Worm (Caenorhabditis elegans) whole organism, mixed stage, embryonic: ENCODE data around the gene rpb-6.

Source experiments
- blmp-1 ChIP-seq: fragments of 150-350 bp; optimal IDR thresholded peaks from 2 replicates; lab custom pipeline; 2014; ENCODE audit warnings: missing biosample characterization, missing genetic modification characterization
- cnd-1 ChIP-seq: fragments of 200-800 bp; sonication (Bioruptor generic); optimal IDR thresholded peaks from 2 replicates; lab custom pipeline; 2018; ENCODE audit warnings: mild to moderate bottlenecking, missing genetic modification characterization, missing compliant biosample characterization
- lsy-2 ChIP-seq: fragments of 150-350 bp; optimal IDR thresholded peaks from 2 replicates; lab custom pipeline; 2014; ENCODE audit warnings: missing biosample characterization, missing genetic modification characterization
- nhr-237 ChIP-seq: fragments of 150-350 bp; optimal IDR thresholded peaks from 2 replicates; lab custom pipeline; 2014; ENCODE audit warnings: missing biosample characterization, missing genetic modification characterization

DNA sequence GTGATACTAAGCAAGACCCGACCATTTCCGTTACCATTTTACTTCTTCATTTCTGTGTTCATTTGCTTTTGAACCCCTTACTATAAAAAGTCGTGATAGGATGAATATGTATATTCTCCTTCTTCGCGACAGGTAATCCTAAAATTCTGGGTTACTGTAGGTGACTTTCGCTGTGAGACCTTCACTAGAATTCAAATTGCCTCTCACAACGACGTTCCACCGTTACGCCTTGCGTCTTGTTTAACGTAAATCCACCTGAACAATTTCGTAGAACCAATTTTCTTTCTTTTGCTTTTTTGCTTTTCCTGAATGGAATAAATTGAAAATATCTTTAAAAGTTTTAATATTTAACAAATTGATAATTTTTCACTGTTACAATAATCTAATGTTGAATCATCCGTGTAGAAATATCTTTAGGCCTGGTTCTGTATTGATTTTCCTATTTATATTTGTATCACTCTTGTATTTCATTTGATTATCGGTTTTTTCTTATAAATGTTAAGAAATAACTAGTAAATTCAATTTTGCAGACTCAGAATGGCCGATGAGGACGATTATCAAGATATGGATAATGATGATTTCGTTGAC is at the start of gene rpb-6:
- TF ChIP-seq cnd-1 (tag; lab: Kevin White, UChicago) = no peak
- no peak for TF ChIP-seq nhr-237
- no peak for TF ChIP-seq blmp-1 (tag; lab: Kevin White, UChicago)
- TF ChIP-seq lsy-2 (tag; lab: Kevin White, UChicago) = peak; percentile 70
